Fruit fly (Drosophila melanogaster): ENCODE results near the gene CG1677.

The CG1677 gene

dm6 chrX:7293133-7293873 lies 112.3 kb downstream of the CG1677 start (continued):
- TF ChIP-seq CG32767 (GFP tag; IDR thresholded peaks at IDR 0.05) (peak; percentile 76), jing (GFP tag; optimal IDR thresholded peaks at IDR 0.05) (peak; percentile 89), CG4617 (GFP tag; optimal IDR thresholded peaks at IDR 0.05; ENCODE audit: borderline replicate concordance) (peak; percentile 25), CG13775 (GFP tag; optimal IDR thresholded peaks at IDR 0.05) (peak; percentile 59), CG16779 (GFP tag; IDR thresholded peaks at IDR 0.05) (0 out of 2 replicates have a peak, but pooled peaks have one; percentile 33), CG12104 (GFP tag; optimal IDR thresholded peaks at IDR 0.05) (peak; percentile 62), crp (GFP tag; optimal IDR thresholded peaks at IDR 0.05) (peak in 1 of 2 experiments; percentile 27), Hey (tag; optimal IDR thresholded peaks at IDR 0.05) (no peak), CG3163 (GFP tag; optimal IDR thresholded peaks at IDR 0.05) (peak; percentile 36), pb (GFP tag; optimal IDR thresholded peaks at IDR 0.05) (peak; percentile 71), abd-A (tag; optimal IDR thresholded peaks at IDR 0.05) (no peak), Ets97D (GFP tag; optimal IDR thresholded peaks at IDR 0.05) (peak; percentile 33), CG12769 (tag; optimal IDR thresholded peaks at IDR 0.05) (peak; percentile 62), Bteb2 (GFP tag; optimal IDR thresholded peaks at IDR 0.05) (peak; percentile 13), Nf-YB (GFP tag; optimal IDR thresholded peaks at IDR 0.05) (peak; percentile 45), CG14667 (GFP tag; IDR thresholded peaks at IDR 0.05) (peak; percentile 75), HLH54F (GFP tag; optimal IDR thresholded peaks at IDR 0.05) (peak; percentile 36), CG13424 (tag; optimal IDR thresholded peaks at IDR 0.05) (peak; percentile 85), Lpt (GFP tag; optimal IDR thresholded peaks at IDR 0.05) (peak; percentile 21), E2f1 (GFP tag; IDR thresholded peaks at IDR 0.05) (peak; percentile 79), Atf3 (GFP tag; optimal IDR thresholded peaks at IDR 0.05) (peak; percentile 77), tgo (GFP tag; IDR thresholded peaks at IDR 0.05) (peak; percentile 64), CG5953 (GFP tag; IDR thresholded peaks at IDR 0.05) (peak; percentile 81), croc (GFP tag; conservative IDR thresholded peaks at IDR 0.05) (peak; percentile 87), Hand (GFP tag; optimal IDR thresholded peaks at IDR 0.05) (no peak), CG4360 (GFP tag; IDR thresholded peaks at IDR 0.05) (peak; percentile 75), CG10959 (GFP tag; IDR thresholded peaks at IDR 0.05) (peak; percentile 85), Jarid2 (GFP tag; optimal IDR thresholded peaks at IDR 0.05) (no peak), Mrtf (GFP tag; IDR thresholded peaks at IDR 0.05) (peak; percentile 84), CG6272 (GFP tag; IDR thresholded peaks at IDR 0.05) (peak; percentile 85), unpg (GFP tag; optimal IDR thresholded peaks at IDR 0.05) (peak; percentile 92), jigr1 (GFP tag; IDR thresholded peaks at IDR 0.05) (peak; percentile 77), zen (tag; optimal IDR thresholded peaks at IDR 0.05) (peak; percentile 77), CG11560 (tag; IDR thresholded peaks at IDR 0.05) (peak; percentile 5; the same call in 1 of the 3 replicates), caup (GFP tag; optimal IDR thresholded peaks at IDR 0.05; ENCODE audit: severe bottlenecking) (peak; percentile 23), lov (optimal IDR thresholded peaks at IDR 0.05) (no peak), lov (GFP tag; IDR thresholded peaks at IDR 0.05) (peak; percentile 91), fru (optimal IDR thresholded peaks at IDR 0.05) (no peak), NC2β (GFP tag; optimal IDR thresholded peaks at IDR 0.05) (peak; percentile 86), luna (GFP tag; optimal IDR thresholded peaks at IDR 0.05) (no peak), tna (GFP tag; IDR thresholded peaks at IDR 0.05; ENCODE audit: partially characterized antibody) (no peak), CG11247 (GFP tag; IDR thresholded peaks at IDR 0.05) (peak; percentile 54), nom (GFP tag; optimal IDR thresholded peaks at IDR 0.05) (peak; percentile 66), exex (tag; optimal IDR thresholded peaks at IDR 0.05) (no peak), ap (GFP tag; IDR thresholded peaks at IDR 0.05) (peak; percentile 84), CG8478 (optimal IDR thresholded peaks at IDR 0.05) (peak; percentile 6), CG14965 (GFP tag; optimal IDR thresholded peaks at IDR 0.05; ENCODE audit: borderline replicate concordance) (peak; percentile 41), cad (GFP tag; optimal IDR thresholded peaks at IDR 0.05) (no peak), CG10209 (GFP tag; optimal IDR thresholded peaks at IDR 0.05) (peak; percentile 74), CG1233 (GFP tag; optimal IDR thresholded peaks at IDR 0.05) (peak; percentile 69)

All from whole organism, embryonic.